Worm (Caenorhabditis elegans) whole organism, L3 larva: ENCODE data around the gene R05D8.9.

ENCODE experiments used
- ZK546.5 ChIP-seq: sonication (generic microtip); optimal IDR thresholded peaks from 2 replicates; lab custom pipeline; 2017; ENCODE audit warnings: missing biosample characterization, missing genetic modification characterization
- ceh-82 ChIP-seq: fragments of 150-350 bp; optimal IDR thresholded peaks from 2 replicates; lab custom pipeline; 2014; ENCODE audit warnings: missing biosample characterization, missing genetic modification characterization
- egl-27 ChIP-seq: sonication (generic microtip); optimal IDR thresholded peaks from 4 replicates; lab custom pipeline; 2017; ENCODE audit warnings: missing biosample characterization, missing genetic modification reagents, missing genetic modification characterization
- elt-1 ChIP-seq: fragments of 150-350 bp; optimal IDR thresholded peaks from 2 replicates; lab custom pipeline; 2014; ENCODE audit warnings: missing biosample characterization, missing genetic modification characterization
- elt-2 ChIP-seq: sonication (generic microtip); optimal IDR thresholded peaks from 2 replicates; lab custom pipeline; 2016; ENCODE audit warnings: missing genetic modification reagents, mild to moderate bottlenecking, missing genetic modification characterization, missing compliant biosample characterization
- elt-3 ChIP-seq, 3 experiments: fragments of 150-350 bp in 1 of 3; sonication (generic microtip) in 2 of 3; optimal IDR thresholded peaks; 2 replicates in 2 of 3; 4 replicates in 1 of 3; lab custom pipeline; 2014 to 2017; ENCODE audit warnings: missing biosample characterization in 3 of 3, missing genetic modification characterization in 3 of 3
- hmg-11 ChIP-seq: sonication (generic microtip); optimal IDR thresholded peaks from 2 replicates; lab custom pipeline; 2016; ENCODE audit warnings: missing genetic modification characterization, missing compliant biosample characterization
- lin-39 ChIP-seq: fragments of 150-350 bp; optimal IDR thresholded peaks from 2 replicates; lab custom pipeline; 2018; ENCODE audit warnings: missing biosample characterization, missing genetic modification reagents, missing genetic modification characterization
- nhr-11 ChIP-seq: fragments of 150-350 bp; optimal IDR thresholded peaks from 2 replicates; lab custom pipeline; 2014; ENCODE audit warnings: missing biosample characterization, missing genetic modification characterization
- nhr-12 ChIP-seq: fragments of 150-350 bp; optimal IDR thresholded peaks from 2 replicates; lab custom pipeline; 2014; ENCODE audit warnings: missing biosample characterization, missing genetic modification characterization
- nhr-237 ChIP-seq: fragments of 150-350 bp; optimal IDR thresholded peaks from 2 replicates; lab custom pipeline; 2014; ENCODE audit warnings: missing biosample characterization, missing genetic modification characterization
- skn-1 ChIP-seq: fragments of 150-350 bp; optimal IDR thresholded peaks from 2 replicates; lab custom pipeline; 2014; ENCODE audit warnings: missing biosample characterization, missing genetic modification characterization
- unc-62 ChIP-seq: fragments of 150-350 bp; sonication (generic microtip); optimal IDR thresholded peaks from 4 replicates; lab custom pipeline; 2014; ENCODE audit warnings: missing biosample characterization, missing genetic modification reagents, missing genetic modification characterization
- zag-1 ChIP-seq: fragments of 150-350 bp; optimal IDR thresholded peaks from 2 replicates; lab custom pipeline; 2014; ENCODE audit warnings: missing biosample characterization, missing genetic modification characterization

- TF ChIP-seq hmg-11 (tag; lab: Kevin White, UChicago) (no peak), elt-2 (no peak), nhr-237 (no peak), unc-62 (GFP tag; lab: Kevin White, UChicago) (no peak), skn-1 (tag; lab: Kevin White, UChicago) (no peak), zag-1 (tag; lab: Kevin White, UChicago) (no peak), nhr-12 (tag; lab: Kevin White, UChicago) (no peak), elt-3 (tag; optimal IDR thresholded peaks at IDR 0.05; lab: Kevin White, UChicago) (no peak), nhr-11 (tag; lab: Kevin White, UChicago) (no peak), ceh-82 (tag; lab: Kevin White, UChicago) (no peak), ZK546.5 (tag; lab: Kevin White, UChicago) (no peak), egl-27 (tag; lab: Kevin White, UChicago) (no peak), lin-39 (tag; lab: Kevin White, UChicago) (no peak), elt-1 (tag; lab: Kevin White, UChicago) (no peak)
These were observed 42.1 kb upstream of the R05D8.9 start for ce11 chrV:2809443-2809842.
